Worm (Caenorhabditis elegans): ENCODE results near the gene srw-24.
"Not testable (repeated sequence)": the region's sequence is repeated elsewhere in the genome, so short reads cannot be mapped to it uniquely, and the experiment has no call there.

srw-24 gene

DNA sequence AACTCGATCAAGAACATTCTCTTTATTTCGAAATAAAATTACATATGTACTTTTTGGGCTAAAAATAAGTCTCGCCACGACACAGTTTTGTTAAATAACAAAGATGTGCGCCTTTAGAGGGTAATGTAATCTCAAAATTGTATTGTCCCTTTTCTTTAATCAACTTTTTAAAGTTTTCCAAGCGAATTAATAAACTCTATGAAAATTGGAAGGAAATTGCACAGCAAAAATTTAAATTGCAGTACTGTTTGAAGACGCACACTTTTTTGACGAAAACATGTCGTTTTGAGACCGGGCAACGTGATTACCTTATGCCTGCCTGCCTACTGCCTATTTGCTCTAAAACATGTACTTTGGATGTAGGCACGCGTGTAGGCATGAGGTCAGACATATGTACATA lies 31.8 kb upstream of the srw-24 start:
- TF ChIP-seq snpc-4 (tag; optimal IDR thresholded peaks at IDR 0.05) (no peak), lin-32 (GFP tag; optimal IDR thresholded peaks at IDR 0.05) (no peak), elt-1 (tag; optimal IDR thresholded peaks at IDR 0.05; ENCODE audit: borderline replicate concordance, insufficient read depth) (no peak), lin-13 (tag; optimal IDR thresholded peaks at IDR 0.05) (no peak), pha-4 (tag; optimal IDR thresholded peaks at IDR 0.05) (no peak), ceh-43 (GFP tag; optimal IDR thresholded peaks at IDR 0.05) (no peak), elt-3 (tag; optimal IDR thresholded peaks at IDR 0.05) (no peak), ztf-11 (tag; optimal IDR thresholded peaks at IDR 0.05) (no peak), hlh-1 (tag; optimal IDR thresholded peaks at IDR 0.05) (no peak), ces-1 (GFP tag; optimal IDR thresholded peaks at IDR 0.05) (no peak), sptf-1 (tag; optimal IDR thresholded peaks at IDR 0.05) (no peak), ceh-39 (tag; optimal IDR thresholded peaks at IDR 0.05) (no peak), nhr-12 (tag; optimal IDR thresholded peaks at IDR 0.05) (no peak), blmp-1 (tag; optimal IDR thresholded peaks at IDR 0.05) (no peak), ham-2 (GFP tag; optimal IDR thresholded peaks at IDR 0.05) (no peak), drap-1 (GFP tag; optimal IDR thresholded peaks at IDR 0.05) (no peak), mls-2 (tag; optimal IDR thresholded peaks at IDR 0.05) (no peak), zip-8 (tag; optimal IDR thresholded peaks at IDR 0.05) (no peak), mep-1 (tag; optimal IDR thresholded peaks at IDR 0.05) (no peak)

DNA sequence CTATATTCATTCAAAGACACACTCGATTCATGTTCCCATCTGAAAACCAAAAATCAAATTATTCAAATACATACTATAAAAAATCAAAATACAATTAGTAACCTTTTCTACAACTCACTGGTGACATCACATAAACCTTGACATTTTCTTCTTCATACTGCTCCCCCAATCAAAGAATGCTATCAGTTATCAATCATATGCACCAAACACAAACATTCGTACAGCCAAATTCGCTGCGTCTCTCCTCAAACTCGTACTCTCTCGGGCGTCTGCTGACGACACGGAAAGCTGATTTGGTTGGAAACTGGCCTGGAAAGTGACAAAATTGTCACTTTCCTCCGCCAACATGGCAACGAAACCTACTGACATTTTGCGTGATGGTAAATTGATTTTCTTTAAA lies 31.4 kb upstream of the srw-24 start, which contains the start of gene plc-2:
Gene plc-2 (plus strand): TSS at position 196 of the 400 bp plus-strand sequence.
- TF ChIP-seq unc-39 (tag; optimal IDR thresholded peaks at IDR 0.05) (no peak), lin-32 (GFP tag; optimal IDR thresholded peaks at IDR 0.05) (no peak)

DNA sequence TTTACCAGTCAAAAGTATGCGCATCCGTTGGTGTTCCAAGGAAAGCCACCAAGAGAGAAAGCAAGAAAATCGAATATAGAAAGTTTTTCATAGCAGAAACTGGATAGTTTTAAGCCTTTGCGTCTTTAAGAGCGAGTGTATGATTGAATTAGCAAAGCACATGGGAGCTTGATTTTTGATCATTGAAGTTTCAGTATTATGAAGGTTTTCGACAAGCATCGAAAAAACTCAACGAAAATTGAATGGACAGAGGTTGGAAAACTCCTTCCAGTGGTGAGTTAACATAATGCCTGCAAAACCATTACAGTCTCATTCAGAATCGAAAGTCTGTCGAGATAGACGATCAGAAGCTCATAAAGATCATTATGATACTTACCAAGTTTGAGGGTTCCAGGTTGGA lies 29.9 kb upstream of the srw-24 start, which contains the start of gene Y75B12B.13:
Gene Y75B12B.13 (minus strand): TSS at position 101 of the 400 bp plus-strand sequence.
- no peak for TF ChIP-seq elt-1 (tag; optimal IDR thresholded peaks at IDR 0.05; ENCODE audit: borderline replicate concordance, insufficient read depth)
- TF ChIP-seq unc-62 (GFP tag; optimal IDR thresholded peaks at IDR 0.05) = no peak
- no peak for TF ChIP-seq mab-5 (tag; optimal IDR thresholded peaks at IDR 0.05)
- no peak for TF ChIP-seq ceh-83 (GFP tag; optimal IDR thresholded peaks at IDR 0.05)
- no peak for TF ChIP-seq ham-2 (GFP tag; optimal IDR thresholded peaks at IDR 0.05)

DNA sequence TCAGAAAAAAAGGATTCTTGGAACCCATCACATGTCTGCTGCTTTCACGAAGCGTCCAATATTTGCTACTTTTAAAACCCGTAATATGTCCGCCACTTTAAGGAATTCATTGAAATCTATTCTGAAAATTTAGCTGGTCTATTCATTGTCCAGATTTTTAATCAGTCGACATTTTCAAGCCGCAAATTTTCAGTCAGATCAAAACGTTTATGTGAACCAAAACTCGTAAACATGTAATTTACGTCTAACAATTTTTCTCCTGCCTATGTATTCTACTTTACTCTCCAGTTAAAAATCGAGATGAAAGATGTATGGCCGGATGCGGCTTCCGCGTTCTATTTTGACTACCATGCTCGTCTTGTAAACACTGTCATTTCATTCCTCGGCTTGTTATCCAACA lies 25.8 kb upstream of the srw-24 start, which contains the start of gene srw-1:
Gene srw-1 (plus strand): TSS at position 301 of the 400 bp plus-strand sequence.
- TF ChIP-seq nhr-28 (tag; optimal IDR thresholded peaks at IDR 0.05) (no peak), ceh-43 (GFP tag; optimal IDR thresholded peaks at IDR 0.05) (no peak), bed-3 (GFP tag; optimal IDR thresholded peaks at IDR 0.05) (no peak), ham-2 (GFP tag; optimal IDR thresholded peaks at IDR 0.05) (no peak), ceh-39 (tag; optimal IDR thresholded peaks at IDR 0.05) (no peak), snpc-4 (tag; optimal IDR thresholded peaks at IDR 0.05) (no peak), unc-39 (tag; optimal IDR thresholded peaks at IDR 0.05) (no peak), elt-3 (tag; optimal IDR thresholded peaks at IDR 0.05) (no peak), ces-1 (GFP tag; optimal IDR thresholded peaks at IDR 0.05) (no peak), nhr-237 (tag; optimal IDR thresholded peaks at IDR 0.05) (no peak), cnd-1 (tag; optimal IDR thresholded peaks at IDR 0.05) (no peak), pha-4 (tag; optimal IDR thresholded peaks at IDR 0.05) (no peak)

DNA sequence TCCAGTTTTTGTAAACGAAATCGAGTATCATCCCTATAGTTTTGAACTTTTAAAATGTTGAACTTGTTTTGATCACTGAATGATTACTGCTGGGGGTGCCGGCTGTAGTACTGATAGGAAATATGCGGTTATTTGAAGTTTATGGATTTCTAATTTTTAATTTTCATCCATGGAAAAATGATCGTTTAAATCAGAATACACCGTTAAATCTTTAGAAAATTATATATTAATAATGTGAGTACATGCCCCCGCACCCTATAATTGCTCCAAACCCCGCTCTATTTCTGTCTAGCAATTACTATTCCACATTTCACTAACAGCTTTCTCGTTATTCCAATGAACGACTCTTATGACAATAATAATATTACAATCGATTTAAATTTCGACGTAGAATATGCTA lies 24.0 kb upstream of the srw-24 start, which contains the start of gene Y75B12B.10:
Gene Y75B12B.10 (plus strand): TSS at position 301 of the 400 bp plus-strand sequence.
- TF ChIP-seq ztf-11 (tag; optimal IDR thresholded peaks at IDR 0.05) (no peak), M03D4.4 (tag; optimal IDR thresholded peaks at IDR 0.05) (no peak), tbx-8 (GFP tag; optimal IDR thresholded peaks at IDR 0.05) (no peak), nhr-237 (tag; optimal IDR thresholded peaks at IDR 0.05) (no peak), sem-2 (GFP tag; optimal IDR thresholded peaks at IDR 0.05) (no peak), mls-2 (tag; optimal IDR thresholded peaks at IDR 0.05) (no peak), ham-2 (GFP tag; optimal IDR thresholded peaks at IDR 0.05) (no peak)

DNA sequence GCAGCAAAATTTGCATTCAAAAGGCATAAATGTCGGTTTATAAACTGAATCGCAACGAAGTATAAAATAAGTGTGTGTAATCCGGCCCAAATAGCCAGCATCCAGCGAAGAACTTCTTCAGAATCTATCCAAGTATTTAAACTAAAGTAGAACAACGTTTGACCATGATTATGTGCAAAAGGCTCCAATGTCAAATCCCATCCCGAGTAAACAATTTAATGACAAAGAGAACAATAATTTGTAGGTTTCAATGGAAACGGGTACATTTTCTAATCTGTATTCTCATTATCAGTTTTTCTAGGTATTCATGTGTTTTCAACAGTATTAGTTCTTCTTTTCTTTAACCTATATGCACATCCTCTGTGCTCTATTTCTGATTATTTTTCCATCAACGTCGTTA lies 16.1 kb upstream of the srw-24 start, which contains the start of gene C41G6.12:
Gene C41G6.12 (minus strand): TSS at position 101 of the 400 bp plus-strand sequence.
- TF ChIP-seq bed-3 (GFP tag; optimal IDR thresholded peaks at IDR 0.05); mls-2 (tag; optimal IDR thresholded peaks at IDR 0.05); ztf-11 (tag; optimal IDR thresholded peaks at IDR 0.05): not testable (repeated sequence)
